Worm (Caenorhabditis elegans): Measurements from ENCODE around the gene tmed-1.
A peak's percentile ranks its signal among the peaks of the same experiment; 100 is the strongest.

tmed-1 gene

ce11 chrIV:12084587-12084986 is 6.6 kb upstream of the tmed-1 start:
- TF ChIP-seq ceh-36 (tag; optimal IDR thresholded peaks at IDR 0.05) (no peak), ama-1 (optimal IDR thresholded peaks at IDR 0.05) (peak; percentile 5), hnd-1 (tag; optimal IDR thresholded peaks at IDR 0.05) (no peak), ets-7 (tag; optimal IDR thresholded peaks at IDR 0.05) (no peak), pes-1 (GFP tag; IDR thresholded peaks at IDR 0.05) (no peak)

- TF ChIP-seq ets-7 (tag; optimal IDR thresholded peaks at IDR 0.05) (no peak), scrt-1 (GFP tag; IDR thresholded peaks at IDR 0.05) (0 out of 2 replicates have a peak, but pooled peaks have one; percentile 23)
Measured at ce11 chrIV:12084178-12084577, 6.2 kb upstream of the tmed-1 start, which contains the start of gene repo-1. Gene repo-1 (plus strand): TSS chrIV:12084478.

- no peak for TF ChIP-seq ceh-13 (GFP tag; optimal IDR thresholded peaks at IDR 0.05)
- TF ChIP-seq hmg-4 (GFP tag; optimal IDR thresholded peaks at IDR 0.05), result no peak
- TF ChIP-seq ama-1 (optimal IDR thresholded peaks at IDR 0.05), result no peak
- TF ChIP-seq B0310.2 (tag; optimal IDR thresholded peaks at IDR 0.05), result no peak
- no peak for TF ChIP-seq F13C5.2 (tag; optimal IDR thresholded peaks at IDR 0.05)
- no peak for TF ChIP-seq sea-1 (GFP tag; conservative IDR thresholded peaks at IDR 0.05)
- TF ChIP-seq tbx-37 (GFP tag; conservative IDR thresholded peaks at IDR 0.05), result no peak
- TF ChIP-seq tra-4 (tag; optimal IDR thresholded peaks at IDR 0.05), result no peak
- TF ChIP-seq tbx-11 (GFP tag; IDR thresholded peaks at IDR 0.05), result no peak
Measured at ce11 chrIV:12080807-12081206, 2.8 kb upstream of the tmed-1 start.

ce11 chrIV:12078907-12079523 is 1.1 kb upstream of the tmed-1 start, which contains the start of gene lex-1:
Gene lex-1 (plus strand): TSS chrIV:12079473.
- no peak for TF ChIP-seq ama-1 (optimal IDR thresholded peaks at IDR 0.05)
- no peak for TF ChIP-seq hnd-1 (tag; optimal IDR thresholded peaks at IDR 0.05)
- no peak for TF ChIP-seq ceh-13 (GFP tag; optimal IDR thresholded peaks at IDR 0.05)
- no peak for TF ChIP-seq pes-1 (GFP tag; IDR thresholded peaks at IDR 0.05)
- no peak for TF ChIP-seq B0310.2 (tag; optimal IDR thresholded peaks at IDR 0.05)
- TF ChIP-seq tbx-11 (GFP tag; IDR thresholded peaks at IDR 0.05), result no peak
- no peak for TF ChIP-seq scrt-1 (GFP tag; IDR thresholded peaks at IDR 0.05)
- no peak for TF ChIP-seq hmg-4 (GFP tag; optimal IDR thresholded peaks at IDR 0.05)
- no peak for TF ChIP-seq tbx-37 (GFP tag; conservative IDR thresholded peaks at IDR 0.05)
- no peak for TF ChIP-seq flt-1 (GFP tag; IDR thresholded peaks at IDR 0.05)

- no peak for TF ChIP-seq pes-1 (GFP tag; IDR thresholded peaks at IDR 0.05)
Measured at ce11 chrIV:12075497-12075896, 2.5 kb downstream of the tmed-1 start, which contains the start of gene K08E4.7. Gene K08E4.7 (plus strand): TSS chrIV:12075797.

ce11 chrIV:12068590-12068989 is 9.4 kb downstream of the tmed-1 start, which contains the start of gene bath-37:
Gene bath-37 (plus strand): TSS chrIV:12068890.
- TF ChIP-seq ama-1 (optimal IDR thresholded peaks at IDR 0.05) (no peak), tbx-11 (GFP tag; IDR thresholded peaks at IDR 0.05) (no peak), ets-7 (tag; optimal IDR thresholded peaks at IDR 0.05) (no peak), tbx-37 (GFP tag; conservative IDR thresholded peaks at IDR 0.05) (no peak), pes-1 (GFP tag; IDR thresholded peaks at IDR 0.05) (no peak), B0310.2 (tag; optimal IDR thresholded peaks at IDR 0.05) (no peak), tra-4 (tag; optimal IDR thresholded peaks at IDR 0.05) (no peak), scrt-1 (GFP tag; IDR thresholded peaks at IDR 0.05) (no peak), ceh-36 (tag; optimal IDR thresholded peaks at IDR 0.05) (no peak), hnd-1 (tag; optimal IDR thresholded peaks at IDR 0.05) (no peak), aly-1 (tag; optimal IDR thresholded peaks at IDR 0.05) (no peak), hmbx-1 (tag; optimal IDR thresholded peaks at IDR 0.05) (no peak), sea-1 (GFP tag; conservative IDR thresholded peaks at IDR 0.05) (no peak), ceh-13 (GFP tag; optimal IDR thresholded peaks at IDR 0.05) (no peak)

- TF ChIP-seq hmbx-1 (tag; optimal IDR thresholded peaks at IDR 0.05) (no peak), ets-7 (tag; optimal IDR thresholded peaks at IDR 0.05) (no peak), tra-4 (tag; optimal IDR thresholded peaks at IDR 0.05) (no peak), F13C5.2 (tag; optimal IDR thresholded peaks at IDR 0.05) (no peak), sea-1 (GFP tag; conservative IDR thresholded peaks at IDR 0.05) (no peak), tbx-11 (GFP tag; IDR thresholded peaks at IDR 0.05) (no peak), aly-1 (tag; optimal IDR thresholded peaks at IDR 0.05) (no peak), pes-1 (GFP tag; IDR thresholded peaks at IDR 0.05) (no peak), flt-1 (GFP tag; IDR thresholded peaks at IDR 0.05) (no peak), ama-1 (optimal IDR thresholded peaks at IDR 0.05) (no peak), tbx-37 (GFP tag; conservative IDR thresholded peaks at IDR 0.05) (no peak), ceh-36 (tag; optimal IDR thresholded peaks at IDR 0.05) (no peak), ceh-13 (GFP tag; optimal IDR thresholded peaks at IDR 0.05) (no peak), hnd-1 (tag; optimal IDR thresholded peaks at IDR 0.05) (no peak), B0310.2 (tag; optimal IDR thresholded peaks at IDR 0.05) (no peak), hmg-4 (GFP tag; optimal IDR thresholded peaks at IDR 0.05) (no peak), scrt-1 (GFP tag; IDR thresholded peaks at IDR 0.05) (no peak)
Measured at ce11 chrIV:12061229-12061628, 16.7 kb downstream of the tmed-1 start, which contains the start of gene K08E4.8. Gene K08E4.8 (minus strand): TSS chrIV:12061329.

ce11 chrIV:12057508-12057907 is 20.5 kb downstream of the tmed-1 start, which contains the start of gene K08E4.3:
Gene K08E4.3 (plus strand): TSS chrIV:12057742.
- no peak for TF ChIP-seq hmg-4 (GFP tag; optimal IDR thresholded peaks at IDR 0.05)
- TF ChIP-seq hnd-1 (tag; optimal IDR thresholded peaks at IDR 0.05), result no peak
- no peak for TF ChIP-seq pes-1 (GFP tag; IDR thresholded peaks at IDR 0.05)
- no peak for TF ChIP-seq tbx-11 (GFP tag; IDR thresholded peaks at IDR 0.05)
- no peak for TF ChIP-seq ceh-36 (tag; optimal IDR thresholded peaks at IDR 0.05)
- TF ChIP-seq flt-1 (GFP tag; IDR thresholded peaks at IDR 0.05), result no peak
- TF ChIP-seq B0310.2 (tag; optimal IDR thresholded peaks at IDR 0.05), result no peak
- TF ChIP-seq tra-4 (tag; optimal IDR thresholded peaks at IDR 0.05), result no peak
- no peak for TF ChIP-seq F13C5.2 (tag; optimal IDR thresholded peaks at IDR 0.05)
- TF ChIP-seq aly-1 (tag; optimal IDR thresholded peaks at IDR 0.05), result no peak
- TF ChIP-seq ceh-13 (GFP tag; optimal IDR thresholded peaks at IDR 0.05), result no peak
- TF ChIP-seq hmbx-1 (tag; optimal IDR thresholded peaks at IDR 0.05), result no peak
- TF ChIP-seq sea-1 (GFP tag; conservative IDR thresholded peaks at IDR 0.05), result no peak
